Fruit fly (Drosophila melanogaster): ENCODE data around the gene CG14258.

CG14258 gene

DNA sequence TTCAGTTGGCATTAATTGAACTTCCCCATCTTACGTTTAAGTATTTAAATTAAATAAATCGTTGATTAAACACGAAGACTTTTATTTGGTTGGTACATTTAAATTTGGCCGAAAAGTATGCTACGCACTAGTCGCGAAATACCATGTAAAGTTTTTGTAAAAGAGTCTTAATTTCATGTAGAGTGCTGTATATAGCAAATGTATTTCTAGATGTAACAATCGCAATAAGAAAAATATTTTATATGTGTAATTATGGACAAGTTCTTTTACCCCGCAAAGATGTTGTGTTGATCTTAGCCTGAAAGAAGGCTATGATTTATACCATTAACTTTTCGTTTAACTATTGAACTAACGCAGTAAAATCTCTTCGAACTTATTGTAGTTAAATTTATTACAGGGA, 10.2 kb upstream of the CG14258 start:
- TF ChIP-seq CG7101 (tag; optimal IDR thresholded peaks at IDR 0.05) (no peak), cnc (optimal IDR thresholded peaks at IDR 0.05) (no peak), bab1 (GFP tag; optimal IDR thresholded peaks at IDR 0.05) (no peak), CG12768 (GFP tag; optimal IDR thresholded peaks at IDR 0.05) (no peak), kay (GFP tag; ENCODE audit: borderline replicate concordance) (no peak), CG7045 (GFP tag; optimal IDR thresholded peaks at IDR 0.05) (no peak), ovo (GFP tag; optimal IDR thresholded peaks at IDR 0.05) (no peak), Mnt (GFP tag; optimal IDR thresholded peaks at IDR 0.05) (no peak), cic (GFP tag; optimal IDR thresholded peaks at IDR 0.05) (no peak)

DNA sequence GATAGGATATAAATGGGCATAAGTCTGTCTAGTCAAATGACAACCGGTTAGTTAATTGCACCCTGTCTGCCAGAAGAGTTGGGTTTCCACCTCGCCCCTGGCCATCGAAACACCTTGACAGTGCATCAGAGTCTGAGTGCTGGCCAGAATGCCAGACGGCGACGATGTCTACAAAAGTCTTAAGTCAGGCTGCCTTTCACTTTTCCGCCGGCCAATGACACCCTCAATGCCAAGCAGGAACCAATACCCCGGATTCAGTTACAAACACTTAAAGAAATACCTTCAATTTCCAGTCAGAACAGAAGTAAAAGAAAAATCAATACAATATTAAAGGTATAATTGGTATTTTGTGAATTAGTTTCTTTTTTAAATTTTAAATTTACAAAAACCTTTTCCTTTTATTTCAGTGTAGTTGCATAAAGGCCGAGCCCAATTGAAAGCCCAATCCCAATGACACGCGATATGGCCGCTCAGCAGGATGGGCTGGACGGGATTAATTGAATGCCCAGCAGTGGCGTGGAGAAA, 8.4 kb upstream of the CG14258 start:
- TF ChIP-seq CG7101 (tag; optimal IDR thresholded peaks at IDR 0.05) (no peak), CG1620 (GFP tag; optimal IDR thresholded peaks at IDR 0.05) (no peak), CG14711 (tag; optimal IDR thresholded peaks at IDR 0.05) (no peak), bab1 (GFP tag; optimal IDR thresholded peaks at IDR 0.05) (no peak), cnc (optimal IDR thresholded peaks at IDR 0.05) (no peak), cic (GFP tag; optimal IDR thresholded peaks at IDR 0.05) (no peak), pad (GFP tag; optimal IDR thresholded peaks at IDR 0.05) (no peak), CG12768 (GFP tag; optimal IDR thresholded peaks at IDR 0.05) (no peak), CG7045 (GFP tag; optimal IDR thresholded peaks at IDR 0.05) (no peak), kay (GFP tag; ENCODE audit: borderline replicate concordance) (no peak)

DNA sequence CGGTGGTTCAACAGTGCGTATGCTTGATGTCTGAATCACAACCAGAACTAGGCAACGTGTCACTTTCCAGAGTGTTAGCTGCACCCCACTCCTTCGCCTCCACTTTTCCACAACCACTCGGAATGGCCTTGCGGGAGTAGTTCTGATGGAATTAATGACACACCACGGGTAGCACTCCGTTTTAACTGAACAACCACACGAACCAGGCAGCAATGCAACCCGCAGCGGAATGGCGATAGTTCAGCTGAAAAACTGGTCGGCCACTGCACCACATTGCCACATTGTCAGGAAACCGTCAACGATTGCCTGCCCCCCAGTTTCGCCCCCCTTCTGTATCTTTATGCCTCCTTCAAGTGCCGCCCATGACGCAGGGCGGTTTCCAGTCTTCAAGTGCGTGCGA, 5.4 kb upstream of the CG14258 start, which contains the start of gene Cpr97Ea:
Gene Cpr97Ea (minus strand): TSS at position 230 of the 400 bp plus-strand sequence.
- TF ChIP-seq Crg-1 (GFP tag; optimal IDR thresholded peaks at IDR 0.05) (no peak), kay (GFP tag; ENCODE audit: borderline replicate concordance) (no peak), pad (GFP tag; optimal IDR thresholded peaks at IDR 0.05) (no peak), CG1620 (GFP tag; optimal IDR thresholded peaks at IDR 0.05) (no peak), Hr96 (GFP tag; optimal IDR thresholded peaks at IDR 0.05) (no peak), toe (GFP tag; optimal IDR thresholded peaks at IDR 0.05) (no peak), CG7101 (tag; optimal IDR thresholded peaks at IDR 0.05) (no peak), cnc (optimal IDR thresholded peaks at IDR 0.05) (no peak), CG14711 (tag; optimal IDR thresholded peaks at IDR 0.05) (no peak)

DNA sequence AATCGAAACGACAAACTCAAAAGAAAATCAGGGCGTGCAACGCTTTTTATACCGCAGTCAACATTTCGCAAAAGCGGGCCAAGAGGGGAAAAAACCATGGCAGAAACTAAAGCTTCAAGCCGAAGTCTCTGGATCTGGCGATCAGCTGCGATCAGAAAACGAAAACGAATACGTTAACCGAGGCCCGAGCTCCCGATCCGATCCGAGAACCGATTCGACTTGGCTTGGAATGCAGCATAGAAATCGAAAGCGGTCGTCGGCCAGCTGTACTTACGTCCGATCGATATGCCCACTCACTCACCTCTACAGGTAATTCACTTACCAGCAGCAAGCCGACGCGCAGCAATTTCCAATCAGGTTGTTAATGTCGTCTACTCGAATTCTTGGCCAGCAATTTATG, 1.8 kb upstream of the CG14258 start, which contains the start of gene Cpr97Eb:
Gene Cpr97Eb (minus strand): TSS at position 25 of the 400 bp plus-strand sequence.
- no peak for TF ChIP-seq cic (GFP tag; optimal IDR thresholded peaks at IDR 0.05)
- no peak for TF ChIP-seq Crg-1 (GFP tag; optimal IDR thresholded peaks at IDR 0.05)
- no peak for TF ChIP-seq CG5204 (GFP tag; optimal IDR thresholded peaks at IDR 0.05)
- TF ChIP-seq CG7045 (GFP tag; optimal IDR thresholded peaks at IDR 0.05): no peak
- TF ChIP-seq bab1 (GFP tag; optimal IDR thresholded peaks at IDR 0.05): no peak
- no peak for TF ChIP-seq cnc (optimal IDR thresholded peaks at IDR 0.05)
- no peak for TF ChIP-seq pad (GFP tag; optimal IDR thresholded peaks at IDR 0.05)
- no peak for TF ChIP-seq CG14711 (tag; optimal IDR thresholded peaks at IDR 0.05)
- TF ChIP-seq CG11617 (GFP tag; optimal IDR thresholded peaks at IDR 0.05): no peak
- TF ChIP-seq CG12768 (GFP tag; optimal IDR thresholded peaks at IDR 0.05): no peak
- no peak for TF ChIP-seq kay (GFP tag; ENCODE audit: borderline replicate concordance)
- no peak for TF ChIP-seq ovo (GFP tag; optimal IDR thresholded peaks at IDR 0.05)
- no peak for TF ChIP-seq Hr96 (GFP tag; optimal IDR thresholded peaks at IDR 0.05)
- no peak for TF ChIP-seq CG7101 (tag; optimal IDR thresholded peaks at IDR 0.05)
- TF ChIP-seq Mnt (GFP tag; optimal IDR thresholded peaks at IDR 0.05): no peak
- no peak for TF ChIP-seq Clk (GFP tag; optimal IDR thresholded peaks at IDR 0.05)
- TF ChIP-seq tj (GFP tag; optimal IDR thresholded peaks at IDR 0.05): no peak

DNA sequence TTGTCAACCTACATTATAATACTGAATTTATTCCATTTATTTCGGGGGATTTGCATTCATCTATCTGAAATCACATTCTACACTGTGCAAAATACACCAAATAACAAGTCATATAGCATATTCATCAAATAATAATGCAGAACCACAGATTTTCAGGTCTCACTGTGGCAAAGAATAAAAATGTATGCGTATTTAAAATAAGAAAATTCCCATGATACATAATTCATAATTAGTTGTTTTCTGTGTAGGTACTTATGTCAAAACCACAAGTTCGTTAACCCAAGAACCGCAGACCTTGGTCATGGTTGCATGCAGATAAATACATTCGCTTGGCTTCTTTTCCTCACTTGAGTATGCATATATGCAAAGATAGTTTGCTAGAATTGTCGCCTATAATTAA, 680 bp upstream of the CG14258 start:
- no peak for TF ChIP-seq CG11617 (GFP tag; optimal IDR thresholded peaks at IDR 0.05)
- TF ChIP-seq Clk (GFP tag; optimal IDR thresholded peaks at IDR 0.05): no peak
- TF ChIP-seq cic (GFP tag; optimal IDR thresholded peaks at IDR 0.05): no peak
- no peak for TF ChIP-seq ovo (GFP tag; optimal IDR thresholded peaks at IDR 0.05)
- no peak for TF ChIP-seq pad (GFP tag; optimal IDR thresholded peaks at IDR 0.05)
- TF ChIP-seq CG14711 (tag; optimal IDR thresholded peaks at IDR 0.05): no peak
- no peak for TF ChIP-seq bab1 (GFP tag; optimal IDR thresholded peaks at IDR 0.05)

DNA sequence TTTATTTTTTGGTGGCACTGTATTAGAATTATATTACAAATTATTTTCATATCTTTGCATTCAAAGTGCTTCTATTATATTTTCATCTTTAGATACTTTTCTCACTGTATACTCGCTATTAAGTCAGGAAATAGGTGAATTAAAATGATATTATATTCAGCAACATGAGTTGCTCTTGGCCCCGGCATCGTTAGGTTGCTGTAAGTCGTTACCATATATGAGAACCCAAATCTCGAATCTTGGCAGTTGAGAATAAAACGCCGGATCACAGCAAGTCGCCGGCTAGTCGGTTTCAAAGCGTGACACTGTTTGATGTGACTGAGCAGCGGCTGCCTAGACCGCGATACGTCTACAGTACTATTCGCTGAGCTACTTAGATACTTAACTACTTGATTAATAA, 1.3 kb downstream of the CG14258 start, which contains the start of gene CG14259:
Gene CG14259 (plus strand): TSS at position 301 of the 400 bp plus-strand sequence.
- no peak for TF ChIP-seq CG1620 (GFP tag; optimal IDR thresholded peaks at IDR 0.05)

DNA sequence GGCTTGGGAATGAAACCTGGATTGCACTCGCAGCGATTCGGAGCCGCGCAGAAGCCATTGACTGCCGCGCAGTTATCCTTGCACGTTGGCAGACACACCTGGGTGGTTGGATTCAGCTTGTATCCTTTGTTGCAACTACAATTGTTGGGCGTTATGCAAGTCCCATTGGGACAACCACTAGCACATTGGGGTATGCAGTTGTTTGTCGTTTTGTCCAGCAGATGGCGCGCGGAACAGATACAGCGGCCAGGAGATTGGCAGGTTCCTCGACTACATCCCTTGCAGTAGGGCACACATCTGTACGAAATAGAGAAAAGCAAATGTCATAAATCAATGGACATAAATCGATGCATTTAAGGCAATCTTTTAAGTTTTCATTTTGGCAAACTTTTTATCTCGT, 5.7 kb downstream of the CG14258 start:
- TF ChIP-seq CG5204 (GFP tag; optimal IDR thresholded peaks at IDR 0.05): no peak
- TF ChIP-seq bab1 (GFP tag; optimal IDR thresholded peaks at IDR 0.05): no peak

DNA sequence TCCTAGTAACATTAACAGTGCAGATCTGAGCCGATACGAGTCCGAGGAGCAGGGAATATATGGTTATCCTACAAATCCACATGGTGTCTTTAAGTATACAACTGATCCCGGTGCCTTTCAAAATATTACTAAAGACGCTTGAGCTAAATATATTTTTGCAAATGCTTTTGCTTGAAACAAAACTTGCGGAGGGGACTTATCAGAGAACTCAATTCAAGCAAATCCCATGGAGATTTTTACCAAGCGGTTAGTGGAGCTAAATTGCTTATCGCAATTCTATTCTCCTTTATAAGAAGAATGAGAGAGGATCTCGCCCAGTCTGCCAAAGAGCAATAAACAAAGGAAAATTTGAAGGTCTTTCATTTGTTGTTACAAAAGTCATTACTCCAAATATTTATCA, 6.6 kb downstream of the CG14258 start, which contains the start of gene eater:
Gene eater (minus strand): TSS at position 101 of the 400 bp plus-strand sequence.
- TF ChIP-seq bab1 (GFP tag; optimal IDR thresholded peaks at IDR 0.05) (no peak), ovo (GFP tag; optimal IDR thresholded peaks at IDR 0.05) (no peak), CG14711 (tag; optimal IDR thresholded peaks at IDR 0.05) (no peak), CG1620 (GFP tag; optimal IDR thresholded peaks at IDR 0.05) (no peak), CG33017 (tag; optimal IDR thresholded peaks at IDR 0.05) (no peak), kay (GFP tag; ENCODE audit: borderline replicate concordance) (no peak), pad (GFP tag; optimal IDR thresholded peaks at IDR 0.05) (no peak), Clk (GFP tag; optimal IDR thresholded peaks at IDR 0.05) (no peak), CG5204 (GFP tag; optimal IDR thresholded peaks at IDR 0.05) (no peak), CG11617 (GFP tag; optimal IDR thresholded peaks at IDR 0.05) (no peak), CG7045 (GFP tag; optimal IDR thresholded peaks at IDR 0.05) (no peak), Crg-1 (GFP tag; optimal IDR thresholded peaks at IDR 0.05) (no peak), CG12768 (GFP tag; optimal IDR thresholded peaks at IDR 0.05) (no peak), cic (GFP tag; optimal IDR thresholded peaks at IDR 0.05) (no peak), Hr96 (GFP tag; optimal IDR thresholded peaks at IDR 0.05) (no peak), toe (GFP tag; optimal IDR thresholded peaks at IDR 0.05) (no peak), Mnt (GFP tag; optimal IDR thresholded peaks at IDR 0.05) (no peak)
